Worm (Caenorhabditis elegans) whole organism, L4 larva: ENCODE data around the gene ttc-17.
A peak's percentile ranks its signal among the peaks of the same experiment; 100 is the strongest.

Experiments
- F26F4.8 ChIP-seq: fragments of 200-800 bp; sonication (Bioruptor generic); conservative IDR thresholded peaks from 2 replicates; pipeline ENCODE4 v1.3.6; 2022; ENCODE audit warnings: missing genetic modification characterization, missing compliant biosample characterization
- Y48G9A.11 ChIP-seq: fragments of 200-800 bp; sonication (Bioruptor generic); IDR thresholded peaks from 2 replicates; pipeline ENCODE4 v1.3.6; 2022; ENCODE audit warnings: missing genetic modification reagents, missing genetic modification characterization, missing compliant biosample characterization
- Y75B8A.6 ChIP-seq: fragments of 200-800 bp; sonication (Bioruptor generic); IDR thresholded peaks from 2 replicates; pipeline ENCODE4 v1.3.6; 2022; ENCODE audit warnings: missing genetic modification reagents, missing genetic modification characterization, missing compliant biosample characterization
- attf-4 ChIP-seq: sonication (generic microtip); optimal IDR thresholded peaks from 3 replicates; lab custom pipeline; 2017; ENCODE audit warnings: missing biosample characterization, missing genetic modification characterization
- ceh-20 ChIP-seq: fragments of 200-800 bp; sonication (Bioruptor generic); IDR thresholded peaks from 2 replicates; pipeline ENCODE4 v1.3.6; 2022; ENCODE audit warnings: missing genetic modification reagents, missing genetic modification characterization, missing compliant biosample characterization
- ceh-28 ChIP-seq: fragments of 150-350 bp; optimal IDR thresholded peaks from 2 replicates; lab custom pipeline; 2014; ENCODE audit warnings: missing biosample characterization, missing genetic modification reagents, missing genetic modification characterization
- ces-1 ChIP-seq: fragments of 150-350 bp; sonication (generic microtip); optimal IDR thresholded peaks from 4 replicates; lab custom pipeline; 2014; ENCODE audit warnings: missing biosample characterization, missing genetic modification reagents, missing genetic modification characterization
- daf-16 ChIP-seq, 3 experiments: sonication (generic microtip); optimal IDR thresholded peaks; 2 replicates each; lab custom pipeline; 2016 to 2017; ENCODE audit warnings: missing genetic modification characterization in 3 of 3, missing genetic modification reagents in 3 of 3, mild to moderate bottlenecking in 2 of 3, missing compliant biosample characterization in 2 of 3, missing biosample characterization in 1 of 3, moderate library complexity in 1 of 3
- daf-8 ChIP-seq: fragments of 200-800 bp; sonication (Bioruptor generic); IDR thresholded peaks from 2 replicates; pipeline ENCODE4 v1.3.6; 2022; ENCODE audit warnings: missing genetic modification characterization, missing compliant biosample characterization
- dmd-6 ChIP-seq: fragments of 200-800 bp; sonication (Bioruptor generic); IDR thresholded peaks from 2 replicates; pipeline ENCODE4 v1.3.6; 2022; ENCODE audit warnings: missing genetic modification reagents, missing genetic modification characterization, missing compliant biosample characterization
- dmd-9 ChIP-seq: fragments of 200-800 bp; sonication (Bioruptor generic); IDR thresholded peaks from 2 replicates; pipeline ENCODE4 v1.3.6; 2022; ENCODE audit warnings: missing genetic modification reagents, missing genetic modification characterization, missing compliant biosample characterization
- dve-1 ChIP-seq: sonication (generic microtip); optimal IDR thresholded peaks from 2 replicates; lab custom pipeline; 2017; ENCODE audit warnings: antibody characterized with exemption, mild to moderate bottlenecking, missing genetic modification characterization, missing compliant biosample characterization; ENCODE audit not compliant: insufficient read depth
- hif-1 ChIP-seq, 2 experiments: sonication (generic microtip); optimal IDR thresholded peaks; 2 replicates each; lab custom pipeline; 2016 to 2017; ENCODE audit warnings: missing compliant biosample characterization in 2 of 2, missing genetic modification characterization in 2 of 2, missing genetic modification reagents in 2 of 2, missing genotype in 2 of 2, mild to moderate bottlenecking in 1 of 2
- hlh-11 ChIP-seq: fragments of 200-800 bp; sonication (Bioruptor generic); optimal IDR thresholded peaks from 2 replicates; lab custom pipeline; 2018; ENCODE audit warnings: mild to moderate bottlenecking, missing genetic modification characterization, missing compliant biosample characterization
- hlh-30 ChIP-seq: sonication (generic microtip); optimal IDR thresholded peaks from 2 replicates; lab custom pipeline; 2017; ENCODE audit warnings: antibody characterized with exemption, mild to moderate bottlenecking, missing genetic modification characterization, missing compliant biosample characterization; ENCODE audit not compliant: insufficient read depth
- lim-7 ChIP-seq: fragments of 200-800 bp; sonication (Bioruptor generic); IDR thresholded peaks from 2 replicates; pipeline ENCODE4 v1.3.6; 2022; ENCODE audit warnings: missing genetic modification characterization, missing compliant biosample characterization
- lin-13 ChIP-seq: fragments of 150-350 bp; optimal IDR thresholded peaks from 2 replicates; lab custom pipeline; 2014; ENCODE audit warnings: missing biosample characterization, missing genetic modification reagents, missing genetic modification characterization
- lin-39 ChIP-seq: fragments of 150-350 bp; optimal IDR thresholded peaks from 2 replicates; lab custom pipeline; 2014; ENCODE audit warnings: missing biosample characterization, missing genetic modification reagents, missing genetic modification characterization
- lir-3 ChIP-seq: sonication (generic microtip); optimal IDR thresholded peaks from 2 replicates; lab custom pipeline; 2016; ENCODE audit warnings: mild to moderate bottlenecking, missing genetic modification characterization, missing compliant biosample characterization
- mdt-29 ChIP-seq: fragments of 200-800 bp; sonication (Bioruptor generic); IDR thresholded peaks from 2 replicates; pipeline ENCODE4 v1.3.6; 2022; ENCODE audit warnings: missing genetic modification reagents, missing genetic modification characterization, missing compliant biosample characterization
- mes-2 ChIP-seq: sonication (generic microtip); optimal IDR thresholded peaks from 2 replicates; lab custom pipeline; 2016; ENCODE audit warnings: missing genotype, mild to moderate bottlenecking, missing genetic modification characterization, missing compliant biosample characterization; ENCODE audit not compliant: poor library complexity, severe bottlenecking
- mxl-2 ChIP-seq: fragments of 200-800 bp; sonication (Bioruptor generic); conservative IDR thresholded peaks from 2 replicates; pipeline ENCODE4 v1.3.6; 2022; ENCODE audit warnings: missing genetic modification reagents, missing genetic modification characterization, missing compliant biosample characterization
- nhr-10 ChIP-seq: fragments of 150-350 bp; optimal IDR thresholded peaks from 2 replicates; lab custom pipeline; 2014; ENCODE audit warnings: missing biosample characterization, missing genetic modification characterization
- nhr-102 ChIP-seq: sonication (generic microtip); optimal IDR thresholded peaks from 2 replicates; lab custom pipeline; 2016; ENCODE audit warnings: mild to moderate bottlenecking, missing genetic modification characterization, moderate library complexity, missing compliant biosample characterization
- nhr-25 ChIP-seq: sonication (generic microtip); optimal IDR thresholded peaks from 2 replicates; lab custom pipeline; 2017; ENCODE audit warnings: missing genetic modification characterization, mild to moderate bottlenecking, missing compliant biosample characterization, antibody characterized with exemption, moderate library complexity, borderline replicate concordance; ENCODE audit not compliant: insufficient read depth
- nhr-28 ChIP-seq: fragments of 150-350 bp; optimal IDR thresholded peaks from 2 replicates; lab custom pipeline; 2014; ENCODE audit warnings: missing biosample characterization, missing genetic modification characterization
- nhr-48 ChIP-seq: sonication (generic microtip); optimal IDR thresholded peaks from 2 replicates; lab custom pipeline; 2016; ENCODE audit warnings: mild to moderate bottlenecking, missing genetic modification characterization, missing compliant biosample characterization
- pha-4 ChIP-seq, 2 experiments: fragments of 150-350 bp in 1 of 2; fragments of 200-800 bp in 1 of 2; sonication (Bioruptor generic) in 1 of 2; IDR thresholded peaks in 1 of 2; optimal IDR thresholded peaks in 1 of 2; 2 replicates each; pipeline versions ENCODE4 v1.3.6 to Lab custom; 2014 to 2022; ENCODE audit warnings: missing genetic modification characterization in 2 of 2, missing genetic modification reagents in 2 of 2, missing biosample characterization in 1 of 2, missing compliant biosample characterization in 1 of 2
- php-3 ChIP-seq: fragments of 200-800 bp; sonication (Bioruptor generic); IDR thresholded peaks from 2 replicates; pipeline ENCODE4 v1.3.6; 2022; ENCODE audit warnings: missing genetic modification reagents, missing genetic modification characterization, missing compliant biosample characterization
- saeg-2 ChIP-seq: fragments of 200-800 bp; sonication (Bioruptor generic); IDR thresholded peaks from 2 replicates; pipeline ENCODE4 v1.3.6; 2022; ENCODE audit warnings: missing genetic modification reagents, missing genetic modification characterization, missing compliant biosample characterization
- snpc-1.2 ChIP-seq: fragments of 200-800 bp; sonication (Bioruptor generic); IDR thresholded peaks from 2 replicates; pipeline ENCODE4 v1.3.6; 2022; ENCODE audit warnings: missing genetic modification reagents, missing genetic modification characterization, missing compliant biosample characterization
- spr-1 ChIP-seq: sonication (generic microtip); optimal IDR thresholded peaks from 2 replicates; lab custom pipeline; 2016; ENCODE audit warnings: mild to moderate bottlenecking, missing genetic modification characterization, missing compliant biosample characterization
- unc-62 ChIP-seq, 3 experiments: fragments of 150-350 bp in 1 of 3; sonication (generic microtip); optimal IDR thresholded peaks in 2 of 3; peaks in 1 of 3; 1 replicate in 1 of 3; 2 replicates in 2 of 3; lab custom pipeline; 2014 to 2017; ENCODE audit warnings: missing biosample characterization in 3 of 3, missing genetic modification characterization in 3 of 3, missing genetic modification reagents in 3 of 3, missing genotype in 1 of 3
- zag-1 ChIP-seq: fragments of 150-350 bp; optimal IDR thresholded peaks from 2 replicates; lab custom pipeline; 2014; ENCODE audit warnings: missing biosample characterization, missing genetic modification characterization
- zfp-3 ChIP-seq: fragments of 200-800 bp; sonication (Bioruptor generic); conservative IDR thresholded peaks from 2 replicates; pipeline ENCODE4 v1.3.6; 2022; ENCODE audit warnings: missing genetic modification reagents, missing genetic modification characterization, missing compliant biosample characterization
- zip-11 ChIP-seq: fragments of 200-800 bp; sonication (Bioruptor generic); IDR thresholded peaks from 2 replicates; pipeline ENCODE4 v1.3.6; 2022; ENCODE audit warnings: missing genetic modification characterization, missing compliant biosample characterization
- zip-2 ChIP-seq: fragments of 150-350 bp; optimal IDR thresholded peaks from 2 replicates; lab custom pipeline; 2014; ENCODE audit warnings: missing biosample characterization, missing genetic modification characterization

Gene ttc-17

ce11 chrV:8956387-8957095 is at the start of gene ttc-17:
TSS of gene ttc-17 (plus strand) at chrV:8957045.
- no peak for TF ChIP-seq attf-4 (tag; lab: Kevin White, UChicago)
- TF ChIP-seq zfp-3 (GFP tag; lab: Robert Waterston, UW): no peak
- no peak for TF ChIP-seq nhr-10 (tag; lab: Kevin White, UChicago)
- TF ChIP-seq Y75B8A.6 (GFP tag; lab: Robert Waterston, UW): no peak
- TF ChIP-seq lir-3 (tag; lab: Kevin White, UChicago): no peak
- no peak for TF ChIP-seq lin-39 (tag; lab: Kevin White, UChicago)
- TF ChIP-seq daf-8 (GFP tag; lab: Robert Waterston, UW): no peak
- TF ChIP-seq nhr-25 (tag; lab: Kevin White, UChicago): peak; percentile 69
- TF ChIP-seq dmd-9 (GFP tag; lab: Robert Waterston, UW): no peak
- TF ChIP-seq zag-1 (tag; lab: Kevin White, UChicago): no peak
- TF ChIP-seq hlh-30: peak; percentile 26
- 0 out of 2 replicates have a peak, but pooled peaks have one; percentile 29 for TF ChIP-seq snpc-1.2 (GFP tag; lab: Robert Waterston, UW)
- peak in 1 of 2 experiments; percentile 16 for TF ChIP-seq unc-62 (GFP tag; optimal IDR thresholded peaks at IDR 0.05 in 1 of 2; lab: Kevin White, UChicago)
- TF ChIP-seq unc-62 (tag; optimal IDR thresholded peaks at IDR 0.05; lab: Kevin White, UChicago): no peak

- TF ChIP-seq mdt-29 (GFP tag; lab: Robert Waterston, UW) (no peak), ceh-20 (GFP tag; lab: Robert Waterston, UW) (no peak)
Measured at ce11 chrV:8913940-8914339, 42.9 kb upstream of the ttc-17 start, which contains the start of gene mod-1. TSS of gene mod-1 (minus strand) at chrV:8914040.

- TF ChIP-seq dve-1 (tag; lab: Kevin White, UChicago): peak; percentile 72
- TF ChIP-seq lin-13 (GFP tag; lab: Kevin White, UChicago): no peak
- no peak for TF ChIP-seq mes-2 (tag; lab: Kevin White, UChicago)
- no peak for TF ChIP-seq mxl-2 (GFP tag; lab: Robert Waterston, UW)
- TF ChIP-seq hlh-11 (tag; lab: Kevin White, UChicago): peak; percentile 72
- TF ChIP-seq Y75B8A.6 (GFP tag; lab: Robert Waterston, UW): no peak
- peak; percentile 13 for TF ChIP-seq nhr-48 (tag; lab: Kevin White, UChicago)
- peak in 1 of 2 experiments; percentile 89 for TF ChIP-seq unc-62 (GFP tag; optimal IDR thresholded peaks at IDR 0.05 in 1 of 2; lab: Kevin White, UChicago)
- TF ChIP-seq unc-62 (tag; optimal IDR thresholded peaks at IDR 0.05; lab: Kevin White, UChicago): no peak
- peak; percentile 50 for TF ChIP-seq nhr-102 (tag; lab: Kevin White, UChicago)
- TF ChIP-seq spr-1 (tag; lab: Kevin White, UChicago): no peak
- TF ChIP-seq saeg-2 (GFP tag; lab: Robert Waterston, UW): no peak
- TF ChIP-seq Y48G9A.11 (GFP tag; lab: Robert Waterston, UW): no peak
- no peak for TF ChIP-seq ces-1
- peak; percentile 78 for TF ChIP-seq php-3 (GFP tag; lab: Robert Waterston, UW)
- TF ChIP-seq zip-11 (GFP tag; lab: Robert Waterston, UW): no peak
- peak in 1 of 2 experiments; percentile 16 for TF ChIP-seq hif-1 (tag; optimal IDR thresholded peaks at IDR 0.05; lab: Kevin White, UChicago)
- peak; percentile 35 for TF ChIP-seq nhr-28 (tag; lab: Kevin White, UChicago)
- no peak for TF ChIP-seq pha-4 (GFP tag; IDR thresholded peaks at IDR 0.05; lab: Robert Waterston, UW)
- no peak for TF ChIP-seq pha-4 (tag; optimal IDR thresholded peaks at IDR 0.05; lab: Kevin White, UChicago)
- no peak for TF ChIP-seq snpc-1.2 (GFP tag; lab: Robert Waterston, UW)
- TF ChIP-seq ceh-28 (tag; lab: Kevin White, UChicago): no peak
- TF ChIP-seq lim-7: no peak
- TF ChIP-seq F26F4.8: no peak
- peak in 1 of 2 experiments; percentile 93 for TF ChIP-seq daf-16 (GFP tag; optimal IDR thresholded peaks at IDR 0.05; lab: Kevin White, UChicago)
- peak; percentile 99 for TF ChIP-seq daf-16 (tag; optimal IDR thresholded peaks at IDR 0.05; lab: Kevin White, UChicago)
- no peak for TF ChIP-seq zip-2 (tag; lab: Kevin White, UChicago)
- peak; percentile 16; the same call in 1 of the 2 replicates for TF ChIP-seq dmd-6 (GFP tag; lab: Robert Waterston, UW)
Measured at ce11 chrV:8922781-8923180, 34.1 kb upstream of the ttc-17 start, which contains the start of gene ttr-47. TSS of gene ttr-47 (plus strand) at chrV:8923088.
